Fruit fly (Drosophila melanogaster) whole organism, embryonic: ENCODE measurements around the gene CG31921.

Experiments used
- Abd-B ChIP-seq: fragments of 200-800 bp; sonication (Bioruptor generic); optimal IDR thresholded peaks from 2 replicates; lab custom pipeline; 2018; ENCODE audit warnings: missing biosample characterization, mild to moderate bottlenecking, missing genetic modification characterization, moderate library complexity
- Atf-2 ChIP-seq: fragments of 200-800 bp; sonication (Bioruptor generic); optimal IDR thresholded peaks from 2 replicates; lab custom pipeline; 2016; ENCODE audit warnings: missing biosample characterization, missing genetic modification characterization
- Blimp-1 ChIP-seq: fragments of 200-800 bp; sonication (Bioruptor generic); optimal IDR thresholded peaks from 3 replicates; lab custom pipeline; 2018; ENCODE audit warnings: missing biosample characterization, missing genetic modification characterization, mild to moderate bottlenecking, moderate library complexity, missing genetic modification reagents
- CG10274 ChIP-seq: fragments of 200-800 bp; sonication (Bioruptor generic); optimal IDR thresholded peaks from 3 replicates; lab custom pipeline; 2017; ENCODE audit warnings: missing biosample characterization, mild to moderate bottlenecking, missing genetic modification characterization
- CG10543 ChIP-seq: fragments of 200-800 bp; sonication (Bioruptor generic); optimal IDR thresholded peaks from 3 replicates; lab custom pipeline; 2017; ENCODE audit warnings: missing biosample characterization, mild to moderate bottlenecking, missing genetic modification characterization, moderate library complexity
- CG10654 ChIP-seq: fragments of 200-800 bp; sonication (Bioruptor generic); optimal IDR thresholded peaks from 2 replicates; lab custom pipeline; 2016; ENCODE audit warnings: missing biosample characterization, missing genetic modification characterization
- CG11398 ChIP-seq: fragments of 200-800 bp; sonication (Bioruptor generic); optimal IDR thresholded peaks from 2 replicates; lab custom pipeline; 2016; ENCODE audit warnings: missing biosample characterization, missing genetic modification characterization
- CG12071 ChIP-seq: fragments of 200-800 bp; sonication (Bioruptor generic); optimal IDR thresholded peaks from 3 replicates; lab custom pipeline; 2018; ENCODE audit warnings: missing biosample characterization, mild to moderate bottlenecking, missing genetic modification characterization
- CG12155 ChIP-seq: fragments of 200-800 bp; sonication (Bioruptor generic); optimal IDR thresholded peaks from 3 replicates; lab custom pipeline; 2016; ENCODE audit warnings: missing biosample characterization, missing genetic modification characterization
- CG14441 ChIP-seq: fragments of 200-800 bp; sonication (Bioruptor generic); IDR thresholded peaks from 2 replicates; pipeline ENCODE4 v1.3.6; 2022; ENCODE audit warnings: missing biosample characterization, missing genetic modification characterization
- CG14667 ChIP-seq: fragments of 200-800 bp; sonication (Bioruptor generic); IDR thresholded peaks from 2 replicates; pipeline ENCODE4 v1.3.6; 2022; ENCODE audit warnings: missing biosample characterization, missing genetic modification characterization
- CG15269 ChIP-seq: fragments of 200-800 bp; sonication (Bioruptor generic); optimal IDR thresholded peaks from 2 replicates; lab custom pipeline; 2018; ENCODE audit warnings: missing biosample characterization, mild to moderate bottlenecking, missing genetic modification characterization, moderate library complexity
- CG1647 ChIP-seq: fragments of 200-800 bp; sonication (Bioruptor generic); optimal IDR thresholded peaks from 3 replicates; lab custom pipeline; 2016; ENCODE audit warnings: missing biosample characterization, missing genetic modification characterization
- CG16779 ChIP-seq: fragments of 200-800 bp; sonication (Bioruptor generic); IDR thresholded peaks from 2 replicates; pipeline ENCODE4 v1.3.6; 2022; ENCODE audit warnings: missing biosample characterization, missing genetic modification characterization
- CG17186 ChIP-seq: fragments of 200-800 bp; sonication (Bioruptor generic); optimal IDR thresholded peaks from 3 replicates; lab custom pipeline; 2017; ENCODE audit warnings: missing biosample characterization, missing genetic modification reagents, missing genetic modification characterization
- CG30403 ChIP-seq: fragments of 200-800 bp; sonication (Bioruptor generic); optimal IDR thresholded peaks from 3 replicates; lab custom pipeline; 2016; ENCODE audit warnings: missing biosample characterization, missing genetic modification characterization
- CG30431 ChIP-seq: fragments of 200-800 bp; sonication (Bioruptor generic); optimal IDR thresholded peaks from 2 replicates; lab custom pipeline; 2017; ENCODE audit warnings: missing biosample characterization, missing genetic modification characterization
- CG33557 ChIP-seq: fragments of 200-800 bp; sonication (Bioruptor generic); optimal IDR thresholded peaks from 2 replicates; lab custom pipeline; 2019; ENCODE audit warnings: missing biosample characterization, mild to moderate bottlenecking, missing genetic modification characterization, moderate library complexity
- CG34422 ChIP-seq: fragments of 200-800 bp; sonication (Bioruptor generic); IDR thresholded peaks from 3 replicates; pipeline ENCODE4 v1.3.6; 2022; ENCODE audit warnings: missing biosample characterization, missing genetic modification characterization
- CG4328 ChIP-seq: fragments of 200-800 bp; sonication (Bioruptor generic); optimal IDR thresholded peaks from 3 replicates; lab custom pipeline; 2017; ENCODE audit warnings: missing biosample characterization, missing genetic modification reagents, missing genetic modification characterization
- CG5180 ChIP-seq: fragments of 200-800 bp; sonication (Bioruptor generic); optimal IDR thresholded peaks from 3 replicates; lab custom pipeline; 2017; ENCODE audit warnings: missing biosample characterization, missing genetic modification characterization, mild to moderate bottlenecking, moderate library complexity, missing genetic modification reagents
- CG6813 ChIP-seq: fragments of 200-800 bp; sonication (Bioruptor generic); optimal IDR thresholded peaks from 2 replicates; lab custom pipeline; 2017; ENCODE audit warnings: missing biosample characterization, missing genetic modification characterization, mild to moderate bottlenecking, moderate library complexity, missing genetic modification reagents
- CG7963 ChIP-seq: fragments of 200-800 bp; sonication (Bioruptor generic); IDR thresholded peaks from 3 replicates; pipeline ENCODE4 v1.3.6; 2022; ENCODE audit warnings: missing biosample characterization, missing genetic modification characterization; ENCODE audit not compliant: partially characterized antibody
- CG8924 ChIP-seq: fragments of 200-800 bp; optimal IDR thresholded peaks from 3 replicates; lab custom pipeline; 2019; ENCODE audit warnings: missing biosample characterization, mild to moderate bottlenecking, missing genetic modification characterization, moderate library complexity
- CG8944 ChIP-seq: fragments of 200-800 bp; sonication (Bioruptor generic); optimal IDR thresholded peaks from 3 replicates; lab custom pipeline; 2016; ENCODE audit warnings: missing biosample characterization, missing genetic modification characterization
- D19A ChIP-seq: fragments of 200-800 bp; optimal IDR thresholded peaks from 3 replicates; lab custom pipeline; 2019; ENCODE audit warnings: missing biosample characterization, mild to moderate bottlenecking, missing genetic modification characterization, moderate library complexity
- Deaf1 ChIP-seq: fragments of 200-800 bp; optimal IDR thresholded peaks from 3 replicates; lab custom pipeline; 2019; ENCODE audit warnings: missing biosample characterization, mild to moderate bottlenecking, missing genetic modification characterization, moderate library complexity
- Dfd ChIP-seq, 2 experiments: fragments of >200 bp; optimal IDR thresholded peaks; 2 replicates each; lab custom pipeline; 2017; ENCODE audit warnings: missing biosample characterization in 2 of 2, missing genetic modification characterization in 2 of 2
- Drgx ChIP-seq: fragments of 200-800 bp; sonication (Bioruptor generic); IDR thresholded peaks from 2 replicates; pipeline ENCODE4 v1.3.6; 2022; ENCODE audit warnings: missing biosample characterization, missing genetic modification characterization
- GATAe ChIP-seq: fragments of 200-800 bp; sonication (Bioruptor generic); conservative IDR thresholded peaks from 2 replicates; pipeline ENCODE4 v1.3.6; 2022; ENCODE audit warnings: missing biosample characterization, missing genetic modification characterization
- HLH54F ChIP-seq: fragments of 200-800 bp; sonication (Bioruptor generic); optimal IDR thresholded peaks from 3 replicates; lab custom pipeline; 2016; ENCODE audit warnings: missing biosample characterization, missing genetic modification characterization
- Hr51 ChIP-seq, 2 experiments: fragments of 200-800 bp; sonication (Bioruptor generic); optimal IDR thresholded peaks; 2 replicates in 1 of 2; 3 replicates in 1 of 2; lab custom pipeline; 2016 to 2018; ENCODE audit warnings: missing biosample characterization in 2 of 2, missing genetic modification characterization in 2 of 2, mild to moderate bottlenecking in 1 of 2, moderate library complexity in 1 of 2
- Oli ChIP-seq: fragments of 200-800 bp; sonication (Bioruptor generic); optimal IDR thresholded peaks from 2 replicates; lab custom pipeline; 2018; ENCODE audit warnings: missing biosample characterization, mild to moderate bottlenecking, missing genetic modification characterization, moderate library complexity
- Sry-β ChIP-seq: fragments of 200-800 bp; sonication (Bioruptor generic); optimal IDR thresholded peaks from 2 replicates; lab custom pipeline; 2018; ENCODE audit warnings: missing biosample characterization, mild to moderate bottlenecking, missing genetic modification characterization, moderate library complexity
- al ChIP-seq: fragments of 200-800 bp; sonication (Bioruptor generic); IDR thresholded peaks from 2 replicates; pipeline ENCODE4 v1.3.6; 2022; ENCODE audit warnings: missing biosample characterization, missing genetic modification characterization
- bab2 ChIP-seq: fragments of 200-800 bp; sonication (Bioruptor generic); optimal IDR thresholded peaks from 2 replicates; lab custom pipeline; 2016; ENCODE audit warnings: missing biosample characterization, missing genetic modification characterization
- br ChIP-seq: fragments of >200 bp; optimal IDR thresholded peaks from 2 replicates; lab custom pipeline; 2017
- croc ChIP-seq: fragments of 200-800 bp; sonication (Bioruptor generic); conservative IDR thresholded peaks from 3 replicates; pipeline ENCODE4 v1.3.6; 2022; ENCODE audit warnings: missing biosample characterization, missing genetic modification characterization
- dm ChIP-seq: fragments of 200-800 bp; sonication (Bioruptor generic); optimal IDR thresholded peaks from 3 replicates; lab custom pipeline; 2016; ENCODE audit warnings: missing biosample characterization, missing genetic modification characterization
- dmrt99B ChIP-seq: fragments of 200-800 bp; sonication (Bioruptor generic); optimal IDR thresholded peaks from 2 replicates; lab custom pipeline; 2018; ENCODE audit warnings: missing biosample characterization, mild to moderate bottlenecking, missing genetic modification characterization, moderate library complexity
- fd3F ChIP-seq: fragments of 200-800 bp; sonication (Bioruptor generic); optimal IDR thresholded peaks from 2 replicates; lab custom pipeline; 2018; ENCODE audit warnings: missing biosample characterization, mild to moderate bottlenecking, missing genetic modification characterization, moderate library complexity
- gt ChIP-seq: fragments of 200-800 bp; sonication (Bioruptor generic); IDR thresholded peaks from 2 replicates; pipeline ENCODE4 v1.3.6; 2022; ENCODE audit warnings: missing biosample characterization, missing genetic modification characterization
- jumu ChIP-seq: fragments of 200-800 bp; sonication (Bioruptor generic); optimal IDR thresholded peaks from 3 replicates; lab custom pipeline; 2016; ENCODE audit warnings: missing biosample characterization, missing genetic modification characterization
- mam ChIP-seq: fragments of 200-800 bp; sonication (Bioruptor generic); optimal IDR thresholded peaks from 3 replicates; lab custom pipeline; 2016; ENCODE audit warnings: missing biosample characterization, missing genetic modification characterization
- nerfin-1 ChIP-seq: fragments of 200-800 bp; sonication (Bioruptor generic); optimal IDR thresholded peaks from 3 replicates; lab custom pipeline; 2019; ENCODE audit warnings: missing biosample characterization, mild to moderate bottlenecking, missing genetic modification characterization, moderate library complexity
- odd ChIP-seq: fragments of 200-800 bp; sonication (Bioruptor generic); optimal IDR thresholded peaks from 2 replicates; lab custom pipeline; 2017; ENCODE audit warnings: missing biosample characterization, mild to moderate bottlenecking, missing genetic modification characterization
- phol ChIP-seq: fragments of 200-800 bp; sonication (Bioruptor generic); optimal IDR thresholded peaks from 3 replicates; lab custom pipeline; 2018; ENCODE audit warnings: missing biosample characterization, mild to moderate bottlenecking, missing genetic modification characterization, moderate library complexity
- pros ChIP-seq: fragments of 200-800 bp; sonication (Bioruptor generic); optimal IDR thresholded peaks from 3 replicates; lab custom pipeline; 2019; ENCODE audit warnings: missing biosample characterization, mild to moderate bottlenecking, missing genetic modification characterization, moderate library complexity
- ro ChIP-seq: fragments of 200-800 bp; sonication (Bioruptor generic); IDR thresholded peaks from 2 replicates; pipeline ENCODE4 v1.3.6; 2022; ENCODE audit warnings: missing biosample characterization, missing genetic modification characterization
- vfl ChIP-seq: fragments of 200-800 bp; sonication (Bioruptor generic); optimal IDR thresholded peaks from 2 replicates; lab custom pipeline; 2016; ENCODE audit warnings: missing biosample characterization, missing genetic modification characterization
- yki ChIP-seq: fragments of >200 bp; optimal IDR thresholded peaks from 3 replicates; lab custom pipeline; 2018

The CG31921 gene

dm6 chr2L:286421-286820 lies 45.7 kb downstream of the CG31921 start (continued):
- TF ChIP-seq CG5180: no peak
- TF ChIP-seq Deaf1 (tag; lab: Kevin White, UChicago): peak; percentile 49
- TF ChIP-seq CG14441 (GFP tag; lab: Robert Waterston, UW): peak; percentile 77
- no peak for TF ChIP-seq yki (lab: Kevin White, UChicago)
- TF ChIP-seq CG34422 (GFP tag; lab: Robert Waterston, UW): peak; percentile 65
- TF ChIP-seq gt: no peak
- no peak for TF ChIP-seq ro (GFP tag; lab: Robert Waterston, UW)
- peak; percentile 19 for TF ChIP-seq CG8924 (tag; lab: Kevin White, UChicago)
- TF ChIP-seq al (GFP tag; lab: Robert Waterston, UW): peak; percentile 55; the same call in 1 of the 2 replicates
- peak; percentile 28 for TF ChIP-seq Atf-2 (GFP tag; lab: Kevin White, UChicago)
- TF ChIP-seq dmrt99B: peak; percentile 65
- TF ChIP-seq CG4328: peak; percentile 58
- TF ChIP-seq vfl: peak; percentile 61
- peak; percentile 21 for TF ChIP-seq odd (GFP tag; lab: Kevin White, UChicago)
- peak; percentile 53 for TF ChIP-seq dm (GFP tag; lab: Kevin White, UChicago)
- peak; percentile 94 for TF ChIP-seq GATAe (GFP tag; lab: Robert Waterston, UW)
- TF ChIP-seq mam (GFP tag; lab: Kevin White, UChicago): peak; percentile 84
- no peak for TF ChIP-seq CG7963 (GFP tag; lab: Robert Waterston, UW)
- peak; percentile 4 for TF ChIP-seq fd3F (GFP tag; lab: Kevin White, UChicago)
- TF ChIP-seq croc (GFP tag; lab: Robert Waterston, UW): no peak
- peak; percentile 64 for TF ChIP-seq CG12155
- peak; percentile 65 for TF ChIP-seq CG1647 (GFP tag; lab: Kevin White, UChicago)
- no peak for TF ChIP-seq Sry-β
- TF ChIP-seq CG14667 (GFP tag; lab: Robert Waterston, UW): 0 out of 2 replicates have a peak, but pooled peaks have one; percentile 32
- TF ChIP-seq CG10654 (GFP tag; lab: Kevin White, UChicago): peak; percentile 26
- peak; percentile 67 for TF ChIP-seq CG12071 (GFP tag; lab: Kevin White, UChicago)
- TF ChIP-seq phol: peak; percentile 26
- no peak for TF ChIP-seq CG33557
- no peak for TF ChIP-seq nerfin-1
- TF ChIP-seq pros: no peak
- peak; percentile 58 for TF ChIP-seq bab2
- peak; percentile 54 for TF ChIP-seq CG8944
- peak; percentile 63 for TF ChIP-seq Blimp-1 (GFP tag; lab: Kevin White, UChicago)
- TF ChIP-seq CG17186 (GFP tag; lab: Kevin White, UChicago): no peak
- peak; percentile 44 for TF ChIP-seq CG11398 (GFP tag; lab: Kevin White, UChicago)
- peak; percentile 5 for TF ChIP-seq D19A (tag; lab: Kevin White, UChicago)
- no peak for TF ChIP-seq CG10274 (GFP tag; lab: Kevin White, UChicago)
- TF ChIP-seq br (lab: Kevin White, UChicago): no peak
- no peak for TF ChIP-seq Abd-B (GFP tag; lab: Kevin White, UChicago)
- TF ChIP-seq Hr51 (GFP tag; optimal IDR thresholded peaks at IDR 0.05; lab: Kevin White, UChicago): peak; percentile 1 to 44
- peak; percentile 64 for TF ChIP-seq CG30403 (GFP tag; lab: Kevin White, UChicago)
- peak; percentile 36 for TF ChIP-seq Oli (tag; lab: Kevin White, UChicago)
- TF ChIP-seq CG6813 (GFP tag; lab: Kevin White, UChicago): peak; percentile 59
- peak; percentile 74 for TF ChIP-seq CG10543
- TF ChIP-seq CG15269 (tag; lab: Kevin White, UChicago): peak; percentile 74
- no peak for TF ChIP-seq Dfd (GFP tag; optimal IDR thresholded peaks at IDR 0.05; lab: Kevin White, UChicago)
- TF ChIP-seq Drgx: peak; percentile 54
- TF ChIP-seq jumu (GFP tag; lab: Kevin White, UChicago): peak; percentile 51
- peak; percentile 62 for TF ChIP-seq HLH54F (GFP tag; lab: Kevin White, UChicago)
- no peak for TF ChIP-seq CG30431 (GFP tag; lab: Kevin White, UChicago)
- TF ChIP-seq CG16779 (GFP tag; lab: Robert Waterston, UW): peak; percentile 55; the same call in 1 of the 2 replicates
